Fruit fly (Drosophila melanogaster): ENCODE measurements around the gene SecS.

dm6 chr3R:5554082-5554481, 47.2 kb upstream of the SecS start, which contains the start of gene Pcmt:
- TF ChIP-seq CG5204 (GFP tag; optimal IDR thresholded peaks at IDR 0.05) (no peak), CG1620 (GFP tag; optimal IDR thresholded peaks at IDR 0.05) (no peak), Mnt (GFP tag; optimal IDR thresholded peaks at IDR 0.05) (no peak), CG14711 (tag; optimal IDR thresholded peaks at IDR 0.05) (no peak), CG11617 (GFP tag; optimal IDR thresholded peaks at IDR 0.05) (no peak), pad (GFP tag; optimal IDR thresholded peaks at IDR 0.05) (no peak), CG7045 (GFP tag; optimal IDR thresholded peaks at IDR 0.05) (no peak), CG7101 (tag; optimal IDR thresholded peaks at IDR 0.05) (no peak), Hr96 (GFP tag; optimal IDR thresholded peaks at IDR 0.05) (no peak), ovo (GFP tag; optimal IDR thresholded peaks at IDR 0.05) (no peak)
